Worm (Caenorhabditis elegans) whole organism, L4 larva: Measurements from ENCODE around the gene spat-1.

Experiments used
- hif-1 ChIP-seq, 2 experiments: sonication (generic microtip); optimal IDR thresholded peaks; 2 replicates each; lab custom pipeline; 2016 to 2017; ENCODE audit warnings: missing compliant biosample characterization in 2 of 2, missing genetic modification characterization in 2 of 2, missing genetic modification reagents in 2 of 2, missing genotype in 2 of 2, mild to moderate bottlenecking in 1 of 2
- nhr-76 ChIP-seq: fragments of 150-350 bp; optimal IDR thresholded peaks from 2 replicates; lab custom pipeline; 2014; ENCODE audit warnings: missing biosample characterization, missing genetic modification characterization
- php-3 ChIP-seq: fragments of 200-800 bp; sonication (Bioruptor generic); IDR thresholded peaks from 2 replicates; pipeline ENCODE4 v1.3.6; 2022; ENCODE audit warnings: missing genetic modification reagents, missing genetic modification characterization, missing compliant biosample characterization
- pqm-1 ChIP-seq: sonication (generic microtip); optimal IDR thresholded peaks from 2 replicates; lab custom pipeline; 2017; ENCODE audit warnings: missing biosample characterization, missing genetic modification characterization
- zag-1 ChIP-seq: fragments of 150-350 bp; optimal IDR thresholded peaks from 2 replicates; lab custom pipeline; 2014; ENCODE audit warnings: missing biosample characterization, missing genetic modification characterization
- zfp-3 ChIP-seq: fragments of 200-800 bp; sonication (Bioruptor generic); conservative IDR thresholded peaks from 2 replicates; pipeline ENCODE4 v1.3.6; 2022; ENCODE audit warnings: missing genetic modification reagents, missing genetic modification characterization, missing compliant biosample characterization

- TF ChIP-seq zfp-3 (GFP tag; lab: Robert Waterston, UW), result no peak
- no peak for TF ChIP-seq zag-1 (tag; lab: Kevin White, UChicago)
- no peak for TF ChIP-seq php-3 (GFP tag; lab: Robert Waterston, UW)
- no peak for TF ChIP-seq pqm-1
- no peak for TF ChIP-seq hif-1 (tag; optimal IDR thresholded peaks at IDR 0.05; lab: Kevin White, UChicago)
- no peak for TF ChIP-seq nhr-76 (tag; lab: Kevin White, UChicago)
Measured at ce11 chrII:14582206-14582605, 53.7 kb downstream of the spat-1 start, which contains the start of gene C01G12.3.
